Fruit fly (Drosophila melanogaster): ENCODE results near the gene Ptth.

The Ptth gene

DNA sequence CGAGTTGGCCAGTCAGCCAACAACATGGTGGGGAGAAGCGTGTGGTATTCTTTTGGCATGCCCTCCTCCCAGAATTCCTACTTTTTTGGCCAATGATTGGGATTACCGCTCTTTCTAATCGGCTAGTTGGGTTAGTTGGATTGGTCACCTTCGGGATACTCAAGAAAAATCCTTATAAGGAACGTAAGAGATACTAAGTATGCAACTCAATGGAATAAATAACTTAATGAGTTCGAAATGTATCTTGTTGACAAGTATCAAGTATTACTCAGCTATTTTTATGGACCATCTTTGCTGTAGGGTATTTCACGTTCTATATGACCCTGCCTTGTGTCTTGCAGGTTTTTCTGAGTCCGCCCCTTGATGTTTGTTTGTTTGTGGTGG, 49.8 kb downstream of the Ptth start:
- TF ChIP-seq Vsx2 (GFP tag; optimal IDR thresholded peaks at IDR 0.05; ENCODE audit: partially characterized antibody): no peak
- no peak for TF ChIP-seq CG32264 (GFP tag; optimal IDR thresholded peaks at IDR 0.05)
- TF ChIP-seq Abd-B (GFP tag; optimal IDR thresholded peaks at IDR 0.05): no peak
- TF ChIP-seq fru (GFP tag; optimal IDR thresholded peaks at IDR 0.05): no peak
- no peak for TF ChIP-seq Mio (GFP tag; optimal IDR thresholded peaks at IDR 0.05)
- TF ChIP-seq Dif (GFP tag; optimal IDR thresholded peaks at IDR 0.05; ENCODE audit: partially characterized antibody): no peak
- TF ChIP-seq Rel (GFP tag; optimal IDR thresholded peaks at IDR 0.05): no peak
- no peak for TF ChIP-seq Rel (tag; optimal IDR thresholded peaks at IDR 0.05)
- TF ChIP-seq dsf (GFP tag; optimal IDR thresholded peaks at IDR 0.05; ENCODE audit: borderline replicate concordance): no peak
- TF ChIP-seq Hnf4 (GFP tag; optimal IDR thresholded peaks at IDR 0.05): peak; percentile 15
- no peak for TF ChIP-seq brk (GFP tag; optimal IDR thresholded peaks at IDR 0.05)
- TF ChIP-seq jim (GFP tag; optimal IDR thresholded peaks at IDR 0.05): no peak
- no peak for TF ChIP-seq Jra (GFP tag; optimal IDR thresholded peaks at IDR 0.05)
- TF ChIP-seq Sp1 (GFP tag; optimal IDR thresholded peaks at IDR 0.05): no peak
- no peak for TF ChIP-seq foxo (GFP tag; optimal IDR thresholded peaks at IDR 0.05)
- no peak for TF ChIP-seq h (GFP tag; optimal IDR thresholded peaks at IDR 0.05)
- no peak for TF ChIP-seq GATAd (GFP tag; optimal IDR thresholded peaks at IDR 0.05)
- peak; percentile 35 for TF ChIP-seq OdsH (GFP tag; optimal IDR thresholded peaks at IDR 0.05)
- TF ChIP-seq CG9705 (GFP tag; optimal IDR thresholded peaks at IDR 0.05): no peak
- TF ChIP-seq Hr78 (GFP tag; optimal IDR thresholded peaks at IDR 0.05): no peak
- TF ChIP-seq usp (GFP tag; optimal IDR thresholded peaks at IDR 0.05): no peak
- no peak for TF ChIP-seq ey (GFP tag; optimal IDR thresholded peaks at IDR 0.05)
- no peak for TF ChIP-seq N (GFP tag; optimal IDR thresholded peaks at IDR 0.05)
- no peak for TF ChIP-seq Myc (optimal IDR thresholded peaks at IDR 0.05)
- no peak for TF ChIP-seq sage (GFP tag; optimal IDR thresholded peaks at IDR 0.05)
- no peak for TF ChIP-seq br (GFP tag; optimal IDR thresholded peaks at IDR 0.05)
- peak; percentile 4 for TF ChIP-seq rgr (GFP tag; optimal IDR thresholded peaks at IDR 0.05)
- TF ChIP-seq dmrt93B (GFP tag; optimal IDR thresholded peaks at IDR 0.05): no peak
- no peak for TF ChIP-seq tai (GFP tag; optimal IDR thresholded peaks at IDR 0.05)
- TF ChIP-seq pan (optimal IDR thresholded peaks at IDR 0.05): no peak
- TF ChIP-seq HLH106 (tag; optimal IDR thresholded peaks at IDR 0.05): no peak
- no peak for TF ChIP-seq lola (GFP tag; optimal IDR thresholded peaks at IDR 0.05)
- no peak for TF ChIP-seq Hr83 (GFP tag; optimal IDR thresholded peaks at IDR 0.05; ENCODE audit: poor library complexity, severe bottlenecking)
- TF ChIP-seq sv (GFP tag; optimal IDR thresholded peaks at IDR 0.05): no peak
- no peak for TF ChIP-seq dl (GFP tag; optimal IDR thresholded peaks at IDR 0.05; ENCODE audit: insufficient read depth in 1 of 2, partially characterized antibody in 2 of 2)
- TF ChIP-seq psq (GFP tag; optimal IDR thresholded peaks at IDR 0.05): peak; percentile 9
- peak; percentile 27 for TF ChIP-seq woc (GFP tag; optimal IDR thresholded peaks at IDR 0.05)

dm6 chr2L:526192-526923, 50.3 kb downstream of the Ptth start:
- TF ChIP-seq Vsx2 (GFP tag; optimal IDR thresholded peaks at IDR 0.05; ENCODE audit: partially characterized antibody) (no peak), Sp1 (GFP tag; optimal IDR thresholded peaks at IDR 0.05) (peak; percentile 46), h (GFP tag; optimal IDR thresholded peaks at IDR 0.05) (peak; percentile 42), br (GFP tag; optimal IDR thresholded peaks at IDR 0.05) (peak; percentile 30), HLH106 (tag; optimal IDR thresholded peaks at IDR 0.05) (peak; percentile 62), tai (GFP tag; optimal IDR thresholded peaks at IDR 0.05) (peak; percentile 4), pan (optimal IDR thresholded peaks at IDR 0.05) (no peak), CrebA (GFP tag; optimal IDR thresholded peaks at IDR 0.05; ENCODE audit: borderline replicate concordance) (no peak), sv (GFP tag; optimal IDR thresholded peaks at IDR 0.05) (no peak), ey (GFP tag; optimal IDR thresholded peaks at IDR 0.05) (peak; percentile 37), Hr78 (GFP tag; optimal IDR thresholded peaks at IDR 0.05) (no peak), dmrt93B (GFP tag; optimal IDR thresholded peaks at IDR 0.05) (peak; percentile 40), Jra (GFP tag; optimal IDR thresholded peaks at IDR 0.05) (no peak), foxo (GFP tag; optimal IDR thresholded peaks at IDR 0.05) (peak in 1 of 2 experiments; percentile 41), rgr (GFP tag; optimal IDR thresholded peaks at IDR 0.05) (no peak), OdsH (GFP tag; optimal IDR thresholded peaks at IDR 0.05) (peak; percentile 35), sage (GFP tag; optimal IDR thresholded peaks at IDR 0.05) (no peak), woc (GFP tag; optimal IDR thresholded peaks at IDR 0.05) (peak; percentile 8), psq (GFP tag; optimal IDR thresholded peaks at IDR 0.05) (no peak), dl (GFP tag; optimal IDR thresholded peaks at IDR 0.05; ENCODE audit: insufficient read depth in 1 of 2, partially characterized antibody in 2 of 2) (no peak), dsf (GFP tag; optimal IDR thresholded peaks at IDR 0.05; ENCODE audit: borderline replicate concordance) (no peak), Dfd (GFP tag; optimal IDR thresholded peaks at IDR 0.05) (no peak), fru (GFP tag; optimal IDR thresholded peaks at IDR 0.05) (peak; percentile 48), CG9705 (GFP tag; optimal IDR thresholded peaks at IDR 0.05) (peak; percentile 33), Myc (optimal IDR thresholded peaks at IDR 0.05) (no peak), Hnf4 (GFP tag; optimal IDR thresholded peaks at IDR 0.05) (no peak), CG32264 (GFP tag; optimal IDR thresholded peaks at IDR 0.05) (no peak)
